Comparison of ENCODE assay signal across 4 worm cellular contexts in the genomic region with DNA sequence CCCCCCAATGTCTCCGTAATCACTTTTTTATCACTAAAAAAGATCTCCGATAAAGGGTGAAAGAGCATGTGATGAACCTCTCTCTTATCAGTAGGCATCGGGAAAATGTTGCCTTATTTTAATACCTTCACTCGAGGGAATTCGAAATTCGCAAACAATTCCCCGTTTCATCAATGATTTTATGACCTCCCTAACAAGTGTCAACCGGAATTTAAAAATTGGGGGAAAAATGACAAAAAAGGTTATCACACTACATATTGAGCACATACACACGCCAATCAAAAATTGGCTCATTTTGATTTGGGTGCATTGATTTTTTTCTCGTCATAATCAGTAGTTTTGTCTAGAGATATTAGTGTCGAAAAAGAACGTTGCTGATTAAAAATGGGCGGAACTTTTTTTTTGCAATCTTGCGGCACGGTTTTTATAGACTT.
TF ChIP-seq lines count a peak whose summit lies in the region.

No protein-coding gene starts in this region.

TF ChIP-seq in whole organism, L1 larva, 84 proteins besides CTCF, POLR2A, EP300 and RAD21 (continued from another document and continues in another):
- TF ChIP-seq efl-1 (optimal IDR thresholded peaks at IDR 0.05; lab: Kevin White, UChicago) (no peak), efl-1 (GFP tag; optimal IDR thresholded peaks at IDR 0.05 in 1 of 2; lab: Kevin White, UChicago) (peak in 1 of 2 experiments; percentile 83), hlh-4 (tag; optimal IDR thresholded peaks at IDR 0.05; lab: Kevin White, UChicago) (no peak), pqm-1 (tag; optimal IDR thresholded peaks at IDR 0.05; lab: Kevin White, UChicago) (peak; percentile 75), nhr-20 (tag; optimal IDR thresholded peaks at IDR 0.05; lab: Kevin White, UChicago) (no peak), ama-1 (optimal IDR thresholded peaks at IDR 0.05; lab: Kevin White, UChicago) (no peak), grh-1 (GFP tag; IDR thresholded peaks at IDR 0.05; lab: Robert Waterston, UW) (no peak), lin-35 (GFP tag; optimal IDR thresholded peaks at IDR 0.05; lab: Kevin White, UChicago) (peak in 1 of 2 experiments; percentile 60), mab-9 (GFP tag; IDR thresholded peaks at IDR 0.05; lab: Robert Waterston, UW) (no peak), ets-5 (GFP tag; IDR thresholded peaks at IDR 0.05; lab: Robert Waterston, UW) (no peak), unc-30 (tag; optimal IDR thresholded peaks at IDR 0.05; lab: Kevin White, UChicago) (no peak), nhr-90 (tag; optimal IDR thresholded peaks at IDR 0.05; lab: Kevin White, UChicago; ENCODE audit: poor library complexity) (peak; percentile 33), sptf-1 (tag; optimal IDR thresholded peaks at IDR 0.05; lab: Kevin White, UChicago) (no peak), hlh-17 (GFP tag; optimal IDR thresholded peaks at IDR 0.05; lab: Kevin White, UChicago; ENCODE audit: borderline replicate concordance) (no peak), jun-1 (tag; optimal IDR thresholded peaks at IDR 0.05; lab: Kevin White, UChicago) (no peak), blmp-1 (tag; optimal IDR thresholded peaks at IDR 0.05; lab: Kevin White, UChicago) (no peak), ces-1 (GFP tag; optimal IDR thresholded peaks at IDR 0.05; lab: Kevin White, UChicago) (no peak), dpl-1 (GFP tag; optimal IDR thresholded peaks at IDR 0.05; lab: Kevin White, UChicago) (peak in 1 of 3 experiments; percentile 21), aha-1 (tag; optimal IDR thresholded peaks at IDR 0.05; lab: Kevin White, UChicago) (no peak), zip-4 (GFP tag; optimal IDR thresholded peaks at IDR 0.05; lab: Kevin White, UChicago) (no peak), lin-14 (GFP tag; optimal IDR thresholded peaks at IDR 0.05; lab: Kevin White, UChicago) (peak; percentile 2), isw-1 (GFP tag; IDR thresholded peaks at IDR 0.05; lab: Robert Waterston, UW) (no peak), efl-3 (GFP tag; optimal IDR thresholded peaks at IDR 0.05; lab: Kevin White, UChicago) (no peak), elt-2 (tag; optimal IDR thresholded peaks at IDR 0.05; lab: Kevin White, UChicago) (peak; percentile 98), ceh-88 (GFP tag; IDR thresholded peaks at IDR 0.05; lab: Robert Waterston, UW) (no peak), xbp-1 (tag; optimal IDR thresholded peaks at IDR 0.05; lab: Kevin White, UChicago) (no peak), ceh-8 (GFP tag; optimal IDR thresholded peaks at IDR 0.05; lab: Kevin White, UChicago) (no peak), fkh-10 (GFP tag; optimal IDR thresholded peaks at IDR 0.05; lab: Kevin White, UChicago) (no peak), tlp-1 (tag; optimal IDR thresholded peaks at IDR 0.05; lab: Kevin White, UChicago) (peak; percentile 47), ztf-11 (tag; optimal IDR thresholded peaks at IDR 0.05; lab: Kevin White, UChicago) (no peak), snpc-4 (tag; optimal IDR thresholded peaks at IDR 0.05; lab: Kevin White, UChicago) (no peak), irx-1 (tag; optimal IDR thresholded peaks at IDR 0.05; lab: Kevin White, UChicago) (no peak), fkh-8 (tag; optimal IDR thresholded peaks at IDR 0.05; lab: Kevin White, UChicago) (no peak)

TF ChIP-seq in whole organism, L3 larva, 47 proteins besides CTCF, POLR2A, EP300 and RAD21 (continued from another document):
- no peak for TF ChIP-seq skn-1 (tag; optimal IDR thresholded peaks at IDR 0.05; lab: Kevin White, UChicago)
- TF ChIP-seq unc-62 (GFP tag; optimal IDR thresholded peaks at IDR 0.05; lab: Kevin White, UChicago): no peak
- peak; percentile 91 for TF ChIP-seq pqm-1 (tag; optimal IDR thresholded peaks at IDR 0.05; lab: Kevin White, UChicago)
- no peak for TF ChIP-seq ama-1 (optimal IDR thresholded peaks at IDR 0.05; lab: Kevin White, UChicago)
- TF ChIP-seq nhr-77 (tag; optimal IDR thresholded peaks at IDR 0.05; lab: Kevin White, UChicago): no peak
- TF ChIP-seq nhr-43 (tag; optimal IDR thresholded peaks at IDR 0.05; lab: Kevin White, UChicago; ENCODE audit: poor library complexity, severe bottlenecking): no peak
- TF ChIP-seq jun-1 (tag; optimal IDR thresholded peaks at IDR 0.05; lab: Kevin White, UChicago): peak; percentile 53
- TF ChIP-seq ztf-4 (tag; optimal IDR thresholded peaks at IDR 0.05; lab: Kevin White, UChicago): no peak
- no peak for TF ChIP-seq snpc-4 (tag; optimal IDR thresholded peaks at IDR 0.05; lab: Kevin White, UChicago)
- TF ChIP-seq aly-2 (tag; optimal IDR thresholded peaks at IDR 0.05; lab: Kevin White, UChicago): no peak
- no peak for TF ChIP-seq ceh-16 (tag; optimal IDR thresholded peaks at IDR 0.05; lab: Kevin White, UChicago)
- TF ChIP-seq lin-39 (tag; optimal IDR thresholded peaks at IDR 0.05; lab: Kevin White, UChicago): no peak
- no peak for TF ChIP-seq nhr-23 (tag; optimal IDR thresholded peaks at IDR 0.05; lab: Kevin White, UChicago)
- no peak for TF ChIP-seq ceh-82 (tag; optimal IDR thresholded peaks at IDR 0.05; lab: Kevin White, UChicago)
- peak; percentile 99 for TF ChIP-seq elt-2 (tag; optimal IDR thresholded peaks at IDR 0.05; lab: Kevin White, UChicago)
- TF ChIP-seq nhr-11 (tag; optimal IDR thresholded peaks at IDR 0.05; lab: Kevin White, UChicago): no peak
- TF ChIP-seq daf-12 (tag; optimal IDR thresholded peaks at IDR 0.05; lab: Kevin White, UChicago): no peak
- no peak for TF ChIP-seq egl-5 (tag; optimal IDR thresholded peaks at IDR 0.05; lab: Kevin White, UChicago)
- no peak for TF ChIP-seq nhr-237 (tag; optimal IDR thresholded peaks at IDR 0.05; lab: Kevin White, UChicago)
- no peak for TF ChIP-seq fos-1 (tag; optimal IDR thresholded peaks at IDR 0.05; lab: Kevin White, UChicago)
- TF ChIP-seq elt-1 (tag; optimal IDR thresholded peaks at IDR 0.05; lab: Kevin White, UChicago): no peak

TF ChIP-seq in whole organism, L4 larva, 104 proteins besides CTCF, POLR2A, EP300 and RAD21 (continued from another document):
- TF ChIP-seq daf-16 (GFP tag; optimal IDR thresholded peaks at IDR 0.05; lab: Kevin White, UChicago) (peak in 1 of 2 experiments; percentile 57), daf-16 (tag; optimal IDR thresholded peaks at IDR 0.05; lab: Kevin White, UChicago) (peak; percentile 73), F26F4.8 (GFP tag; conservative IDR thresholded peaks at IDR 0.05; lab: Robert Waterston, UW) (no peak), lin-1 (GFP tag; IDR thresholded peaks at IDR 0.05; lab: Robert Waterston, UW) (peak; percentile 81), Y75B8A.6 (GFP tag; IDR thresholded peaks at IDR 0.05; lab: Robert Waterston, UW) (no peak), ceh-62 (tag; optimal IDR thresholded peaks at IDR 0.05; lab: Kevin White, UChicago) (no peak), ceh-20 (GFP tag; IDR thresholded peaks at IDR 0.05; lab: Robert Waterston, UW) (0 out of 2 replicates have a peak, but pooled peaks have one; percentile 19), unc-62 (GFP tag; optimal IDR thresholded peaks at IDR 0.05 in 1 of 2; lab: Kevin White, UChicago) (peak in 1 of 2 experiments; percentile 5), unc-62 (tag; optimal IDR thresholded peaks at IDR 0.05; lab: Kevin White, UChicago) (no peak), mxl-3 (GFP tag; optimal IDR thresholded peaks at IDR 0.05; lab: Kevin White, UChicago) (peak; percentile 53), dmd-6 (GFP tag; IDR thresholded peaks at IDR 0.05; lab: Robert Waterston, UW) (peak; percentile 98), lsy-2 (tag; optimal IDR thresholded peaks at IDR 0.05; lab: Kevin White, UChicago) (peak in 1 of 2 experiments; percentile 29), nhr-77 (tag; optimal IDR thresholded peaks at IDR 0.05; lab: Kevin White, UChicago) (peak; percentile 61), nhr-102 (tag; optimal IDR thresholded peaks at IDR 0.05; lab: Kevin White, UChicago) (peak; percentile 76), nhr-48 (tag; optimal IDR thresholded peaks at IDR 0.05; lab: Kevin White, UChicago) (peak; percentile 90), daf-12 (tag; optimal IDR thresholded peaks at IDR 0.05; lab: Kevin White, UChicago) (no peak), dve-1 (tag; optimal IDR thresholded peaks at IDR 0.05; lab: Kevin White, UChicago; ENCODE audit: insufficient read depth) (peak; percentile 81), nhr-28 (tag; optimal IDR thresholded peaks at IDR 0.05; lab: Kevin White, UChicago) (peak; percentile 88)

TF ChIP-seq in whole organism, young adult, 124 proteins besides CTCF, POLR2A, EP300 and RAD21 (continued from another document):
- TF ChIP-seq snpc-1.1 (tag; optimal IDR thresholded peaks at IDR 0.05; lab: Kevin White, UChicago; ENCODE audit: insufficient read depth) (no peak), nhr-27 (tag; optimal IDR thresholded peaks at IDR 0.05; lab: Kevin White, UChicago) (no peak), pbrm-1 (GFP tag; IDR thresholded peaks at IDR 0.05; lab: Robert Waterston, UW) (no peak), ceh-40 (GFP tag; IDR thresholded peaks at IDR 0.05; lab: Robert Waterston, UW) (no peak), madf-10 (tag; optimal IDR thresholded peaks at IDR 0.05; lab: Kevin White, UChicago) (peak; percentile 67), tlf-1 (GFP tag; optimal IDR thresholded peaks at IDR 0.05; lab: Kevin White, UChicago) (peak; percentile 49), bed-2 (GFP tag; IDR thresholded peaks at IDR 0.05; lab: Robert Waterston, UW) (no peak), attf-3 (GFP tag; conservative IDR thresholded peaks at IDR 0.05; lab: Robert Waterston, UW) (no peak), mxl-1 (tag; optimal IDR thresholded peaks at IDR 0.05; lab: Kevin White, UChicago) (no peak), hmg-1.2 (GFP tag; IDR thresholded peaks at IDR 0.05; lab: Robert Waterston, UW) (no peak), Y67H2A.10 (GFP tag; conservative IDR thresholded peaks at IDR 0.05; lab: Robert Waterston, UW) (no peak), aptf-2 (GFP tag; conservative IDR thresholded peaks at IDR 0.05; lab: Robert Waterston, UW) (no peak), egrh-3 (GFP tag; IDR thresholded peaks at IDR 0.05; lab: Robert Waterston, UW) (no peak), mel-28 (tag; optimal IDR thresholded peaks at IDR 0.05; lab: Kevin White, UChicago; ENCODE audit: borderline replicate concordance) (no peak), repo-1 (tag; optimal IDR thresholded peaks at IDR 0.05; lab: Kevin White, UChicago) (no peak), hmg-20 (GFP tag; IDR thresholded peaks at IDR 0.05; lab: Robert Waterston, UW) (no peak), ceh-58 (GFP tag; IDR thresholded peaks at IDR 0.05; lab: Robert Waterston, UW) (no peak), snpc-3.4 (tag; optimal IDR thresholded peaks at IDR 0.05; lab: Kevin White, UChicago) (no peak), ceh-91 (GFP tag; IDR thresholded peaks at IDR 0.05; lab: Robert Waterston, UW) (no peak), egl-44 (GFP tag; IDR thresholded peaks at IDR 0.05; lab: Robert Waterston, UW) (peak; percentile 93), let-607 (tag; optimal IDR thresholded peaks at IDR 0.05; lab: Kevin White, UChicago) (peak; percentile 60 to 75), lir-1 (GFP tag; conservative IDR thresholded peaks at IDR 0.05; lab: Robert Waterston, UW) (no peak), B0035.1 (tag; optimal IDR thresholded peaks at IDR 0.05; lab: Kevin White, UChicago) (no peak), akir-1 (GFP tag; optimal IDR thresholded peaks at IDR 0.05; lab: Kevin White, UChicago) (no peak), ceh-27 (GFP tag; optimal IDR thresholded peaks at IDR 0.05; lab: Kevin White, UChicago) (no peak), mes-4 (tag; optimal IDR thresholded peaks at IDR 0.05; lab: Kevin White, UChicago) (no peak), T26A5.8 (tag; optimal IDR thresholded peaks at IDR 0.05; lab: Kevin White, UChicago) (no peak), ekl-4 (GFP tag; IDR thresholded peaks at IDR 0.05; lab: Robert Waterston, UW) (no peak), lin-54 (GFP tag; optimal IDR thresholded peaks at IDR 0.05; lab: Kevin White, UChicago) (peak; percentile 35), cebp-1 (GFP tag; IDR thresholded peaks at IDR 0.05; lab: Robert Waterston, UW) (no peak), cebp-1 (tag; optimal IDR thresholded peaks at IDR 0.05; lab: Kevin White, UChicago) (peak; percentile 53), Y79H2A.3 (GFP tag; conservative IDR thresholded peaks at IDR 0.05; lab: Robert Waterston, UW) (no peak), Y53F4B.3 (GFP tag; IDR thresholded peaks at IDR 0.05; lab: Robert Waterston, UW) (no peak), C06A6.2 (GFP tag; conservative IDR thresholded peaks at IDR 0.05; lab: Robert Waterston, UW) (no peak), nhr-179 (tag; optimal IDR thresholded peaks at IDR 0.05; lab: Kevin White, UChicago) (no peak), zim-3 (tag; optimal IDR thresholded peaks at IDR 0.05; lab: Kevin White, UChicago) (no peak), nhr-80 (tag; optimal IDR thresholded peaks at IDR 0.05; lab: Kevin White, UChicago) (peak; percentile 99), madf-3 (GFP tag; IDR thresholded peaks at IDR 0.05; lab: Robert Waterston, UW) (no peak), F57A8.1 (GFP tag; optimal IDR thresholded peaks at IDR 0.05; lab: Kevin White, UChicago) (no peak), die-1 (tag; optimal IDR thresholded peaks at IDR 0.05; lab: Kevin White, UChicago) (no peak), ztf-28 (GFP tag; IDR thresholded peaks at IDR 0.05; lab: Robert Waterston, UW) (no peak), ceh-79 (tag; optimal IDR thresholded peaks at IDR 0.05; lab: Kevin White, UChicago) (no peak), F57C9.4 (tag; optimal IDR thresholded peaks at IDR 0.05; lab: Kevin White, UChicago) (no peak), rec-8 (tag; optimal IDR thresholded peaks at IDR 0.05; lab: Kevin White, UChicago) (no peak), F23B12.7 (tag; optimal IDR thresholded peaks at IDR 0.05; lab: Kevin White, UChicago; ENCODE audit: insufficient read depth) (no peak), lag-1 (GFP tag; IDR thresholded peaks at IDR 0.05; lab: Robert Waterston, UW) (no peak), snpc-4 (GFP tag; optimal IDR thresholded peaks at IDR 0.05; lab: Kevin White, UChicago) (no peak), snpc-4 (tag; optimal IDR thresholded peaks at IDR 0.05; lab: Kevin White, UChicago) (no peak), F33H1.4 (GFP tag; IDR thresholded peaks at IDR 0.05; lab: Robert Waterston, UW) (no peak), dpff-1 (tag; optimal IDR thresholded peaks at IDR 0.05; lab: Kevin White, UChicago) (no peak), ZK185.1 (tag; optimal IDR thresholded peaks at IDR 0.05; lab: Kevin White, UChicago; ENCODE audit: poor library complexity, severe bottlenecking) (no peak), lin-26 (GFP tag; IDR thresholded peaks at IDR 0.05; lab: Robert Waterston, UW) (no peak), tbp1 (GFP tag; optimal IDR thresholded peaks at IDR 0.05; lab: Kevin White, UChicago) (peak; percentile 37), nfya-2 (GFP tag; IDR thresholded peaks at IDR 0.05; lab: Robert Waterston, UW) (no peak), F52B5.7 (tag; optimal IDR thresholded peaks at IDR 0.05; lab: Kevin White, UChicago) (no peak), ets-4 (GFP tag; optimal IDR thresholded peaks at IDR 0.05; lab: Kevin White, UChicago) (peak; percentile 97), F22D6.2 (tag; optimal IDR thresholded peaks at IDR 0.05; lab: Kevin White, UChicago) (peak; percentile 10), lsy-27 (tag; optimal IDR thresholded peaks at IDR 0.05; lab: Kevin White, UChicago; ENCODE audit: borderline replicate concordance, insufficient read depth) (no peak), K12H6.12 (tag; optimal IDR thresholded peaks at IDR 0.05; lab: Kevin White, UChicago) (no peak)
